Fruit fly (Drosophila melanogaster): Measurements from ENCODE around the gene CG13409.
A peak's percentile ranks its signal among the peaks of the same experiment; 100 is the strongest.

DNA sequence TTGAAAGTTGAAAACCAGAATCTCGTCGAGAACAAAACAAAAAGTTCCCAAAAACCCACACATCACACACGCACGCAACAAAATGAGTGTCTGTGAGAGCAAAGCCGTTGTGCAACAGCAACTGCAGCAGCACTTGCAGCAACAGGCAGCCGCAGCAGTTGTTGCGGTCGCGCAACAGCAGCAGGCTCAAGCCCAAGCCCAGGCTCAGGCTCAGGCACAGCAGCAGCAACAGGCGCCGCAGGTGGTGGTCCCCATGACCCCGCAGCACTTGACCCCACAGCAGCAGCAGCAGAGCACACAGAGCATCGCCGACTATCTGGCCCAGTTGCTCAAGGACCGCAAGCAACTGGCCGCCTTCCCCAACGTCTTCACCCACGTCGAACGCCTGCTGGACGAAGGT, 11.3 kb upstream of the CG13409 start:
- TF ChIP-seq net (GFP tag; optimal IDR thresholded peaks at IDR 0.05), result no peak
- TF ChIP-seq CG11294 (GFP tag; IDR thresholded peaks at IDR 0.05), result no peak
- no peak for TF ChIP-seq Blimp-1 (GFP tag; optimal IDR thresholded peaks at IDR 0.05)
- TF ChIP-seq OdsH (GFP tag; optimal IDR thresholded peaks at IDR 0.05), result no peak
- TF ChIP-seq CG6163 (GFP tag; IDR thresholded peaks at IDR 0.05), result peak; percentile 9; the same call in 1 of the 3 replicates
- no peak for TF ChIP-seq Met (GFP tag; optimal IDR thresholded peaks at IDR 0.05)

All from whole organism, prepupa.